Worm (Caenorhabditis elegans) whole organism, L2 larva: ENCODE data around the gene ncl-1.

Experiments used
- C34F6.9 ChIP-seq: fragments of 150-350 bp; optimal IDR thresholded peaks from 2 replicates; lab custom pipeline; 2014; ENCODE audit warnings: missing biosample characterization, missing genetic modification characterization
- F13H6.1 ChIP-seq: sonication (generic microtip); optimal IDR thresholded peaks from 2 replicates; lab custom pipeline; 2016; ENCODE audit warnings: missing genetic modification characterization, missing compliant biosample characterization
- alr-1 ChIP-seq: fragments of 150-350 bp; optimal IDR thresholded peaks from 2 replicates; lab custom pipeline; 2014; ENCODE audit warnings: missing biosample characterization, missing genetic modification characterization
- aly-2 ChIP-seq: fragments of 150-350 bp; optimal IDR thresholded peaks from 2 replicates; lab custom pipeline; 2014; ENCODE audit warnings: missing biosample characterization, missing genetic modification characterization
- blmp-1 ChIP-seq: sonication (generic microtip); optimal IDR thresholded peaks from 2 replicates; lab custom pipeline; 2017; ENCODE audit warnings: missing genetic modification characterization, mild to moderate bottlenecking, missing compliant biosample characterization, antibody characterized with exemption, moderate library complexity; ENCODE audit not compliant: insufficient read depth
- ceh-16 ChIP-seq: fragments of 150-350 bp; optimal IDR thresholded peaks from 2 replicates; lab custom pipeline; 2014; ENCODE audit warnings: missing biosample characterization, missing genetic modification characterization
- ceh-82 ChIP-seq: fragments of 150-350 bp; optimal IDR thresholded peaks from 2 replicates; lab custom pipeline; 2014; ENCODE audit warnings: missing biosample characterization, missing genetic modification characterization
- crh-2 ChIP-seq: sonication (generic microtip); optimal IDR thresholded peaks from 2 replicates; lab custom pipeline; 2017; ENCODE audit warnings: missing biosample characterization, missing genetic modification characterization
- dmd-4 ChIP-seq: sonication (generic microtip); optimal IDR thresholded peaks from 2 replicates; lab custom pipeline; 2017; ENCODE audit warnings: missing biosample characterization, missing genetic modification characterization
- elt-1 ChIP-seq: fragments of 150-350 bp; optimal IDR thresholded peaks from 2 replicates; lab custom pipeline; 2014; ENCODE audit warnings: missing biosample characterization, missing genetic modification characterization
- elt-3 ChIP-seq: sonication (generic microtip); optimal IDR thresholded peaks from 2 replicates; lab custom pipeline; 2017; ENCODE audit warnings: missing biosample characterization, missing genetic modification characterization
- fos-1 ChIP-seq: fragments of 150-350 bp; optimal IDR thresholded peaks from 2 replicates; lab custom pipeline; 2014; ENCODE audit warnings: missing biosample characterization, missing genetic modification characterization
- gmeb-1 ChIP-seq: fragments of 150-350 bp; optimal IDR thresholded peaks from 2 replicates; lab custom pipeline; 2014; ENCODE audit warnings: missing biosample characterization, missing genetic modification characterization
- lin-11 ChIP-seq: fragments of 150-350 bp; sonication (generic microtip); optimal IDR thresholded peaks from 2 replicates; lab custom pipeline; 2014; ENCODE audit warnings: missing biosample characterization, missing genetic modification characterization, inconsistent platforms, mixed read lengths
- lin-13 ChIP-seq: fragments of 150-350 bp; optimal IDR thresholded peaks from 2 replicates; lab custom pipeline; 2014; ENCODE audit warnings: missing biosample characterization, missing genetic modification reagents, missing genetic modification characterization
- lsy-2 ChIP-seq, 2 experiments: fragments of 150-350 bp in 1 of 2; sonication (generic microtip) in 1 of 2; optimal IDR thresholded peaks; 2 replicates each; lab custom pipeline; 2014 to 2017; ENCODE audit warnings: missing biosample characterization in 2 of 2, missing genetic modification characterization in 2 of 2
- mab-5 ChIP-seq: fragments of 150-350 bp; optimal IDR thresholded peaks from 2 replicates; lab custom pipeline; 2014; ENCODE audit warnings: missing biosample characterization, missing genetic modification characterization
- mdl-1 ChIP-seq, 2 experiments: fragments of 150-350 bp in 1 of 2; sonication (generic microtip) in 1 of 2; optimal IDR thresholded peaks; 2 replicates each; lab custom pipeline; 2017; ENCODE audit warnings: missing biosample characterization in 2 of 2, missing genetic modification characterization in 2 of 2
- nhr-12 ChIP-seq: fragments of 150-350 bp; optimal IDR thresholded peaks from 2 replicates; lab custom pipeline; 2014; ENCODE audit warnings: missing biosample characterization, missing genetic modification characterization
- nhr-129 ChIP-seq: fragments of 150-350 bp; optimal IDR thresholded peaks from 2 replicates; lab custom pipeline; 2014; ENCODE audit warnings: missing biosample characterization, missing genetic modification characterization
- nhr-21 ChIP-seq: fragments of 150-350 bp; optimal IDR thresholded peaks from 2 replicates; lab custom pipeline; 2014; ENCODE audit warnings: missing biosample characterization, missing genetic modification characterization
- nhr-23 ChIP-seq: fragments of 150-350 bp; optimal IDR thresholded peaks from 2 replicates; lab custom pipeline; 2014; ENCODE audit warnings: missing biosample characterization, missing genetic modification reagents, missing genetic modification characterization
- nhr-25 ChIP-seq: fragments of 150-350 bp; sonication (generic microtip); optimal IDR thresholded peaks from 3 replicates; lab custom pipeline; 2014; ENCODE audit warnings: missing biosample characterization, missing genetic modification characterization
- nhr-6 ChIP-seq: fragments of 150-350 bp; optimal IDR thresholded peaks from 2 replicates; lab custom pipeline; 2014; ENCODE audit warnings: missing biosample characterization, missing genetic modification characterization
- peb-1 ChIP-seq: fragments of 150-350 bp; optimal IDR thresholded peaks from 2 replicates; lab custom pipeline; 2014; ENCODE audit warnings: missing biosample characterization, missing genetic modification characterization
- sem-4 ChIP-seq: fragments of 150-350 bp; optimal IDR thresholded peaks from 2 replicates; lab custom pipeline; 2014; ENCODE audit warnings: missing biosample characterization, missing genetic modification reagents, missing genetic modification characterization
- skn-1 ChIP-seq: sonication (generic microtip); optimal IDR thresholded peaks from 2 replicates; lab custom pipeline; 2017; ENCODE audit warnings: missing biosample characterization, missing genetic modification characterization
- sma-3 ChIP-seq: sonication (generic microtip); optimal IDR thresholded peaks from 2 replicates; lab custom pipeline; 2016; ENCODE audit warnings: missing genetic modification reagents, missing genetic modification characterization, missing compliant biosample characterization
- sma-9 ChIP-seq, 2 experiments: fragments of 150-350 bp in 1 of 2; sonication (generic microtip) in 1 of 2; optimal IDR thresholded peaks; 2 replicates each; lab custom pipeline; 2014 to 2016; ENCODE audit warnings: missing genetic modification characterization in 2 of 2, mild to moderate bottlenecking in 1 of 2, missing biosample characterization in 1 of 2, missing compliant biosample characterization in 1 of 2, missing genetic modification reagents in 1 of 2, moderate library complexity in 1 of 2
- unc-55 ChIP-seq: fragments of 150-350 bp; sonication (generic microtip); optimal IDR thresholded peaks from 3 replicates; lab custom pipeline; 2014; ENCODE audit warnings: missing biosample characterization, missing genetic modification reagents, missing genetic modification characterization
- unc-62 ChIP-seq: fragments of 150-350 bp; optimal IDR thresholded peaks from 2 replicates; lab custom pipeline; 2014; ENCODE audit warnings: missing biosample characterization, missing genetic modification reagents, missing genetic modification characterization
- zag-1 ChIP-seq: fragments of 150-350 bp; optimal IDR thresholded peaks from 2 replicates; lab custom pipeline; 2014; ENCODE audit warnings: missing biosample characterization, missing genetic modification characterization
- ztf-1 ChIP-seq: fragments of 200-800 bp; sonication (Bioruptor generic); conservative IDR thresholded peaks from 2 replicates; pipeline ENCODE4 v1.3.6; 2022; ENCODE audit warnings: missing genetic modification characterization, missing compliant biosample characterization
- ztf-4 ChIP-seq: fragments of 150-350 bp; optimal IDR thresholded peaks from 2 replicates; lab custom pipeline; 2014; ENCODE audit warnings: missing biosample characterization, missing genetic modification characterization

Gene ncl-1

DNA sequence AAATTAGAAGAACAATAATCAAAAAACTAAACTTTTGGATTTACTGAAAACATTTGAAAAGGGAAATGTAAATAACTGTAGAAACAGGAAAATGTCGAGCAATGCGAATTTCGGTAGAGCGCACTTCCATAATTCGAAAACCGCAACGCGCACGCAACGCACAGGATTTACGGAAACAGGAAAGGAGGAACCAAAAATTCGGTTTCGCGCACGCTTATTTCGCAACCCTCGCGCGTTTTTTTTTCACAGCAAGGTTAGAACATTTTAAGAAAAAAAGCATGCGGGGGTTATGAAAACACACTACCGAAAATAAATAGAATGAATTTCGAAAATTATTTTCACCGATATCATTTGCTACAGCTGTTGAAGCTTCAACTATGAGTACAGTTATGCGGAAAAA lies 8.0 kb upstream of the ncl-1 start:
- peak; percentile 14 for TF ChIP-seq unc-55
- TF ChIP-seq F13H6.1 (tag; lab: Kevin White, UChicago): no peak

ce11 chrIII:7711908-7712359 lies 7.6 kb upstream of the ncl-1 start, which contains the start of gene C03B8.3:
Gene C03B8.3, plus strand, starts transcription at chrIII:7712309.
- peak in 1 of 2 experiments; percentile 37 for TF ChIP-seq lsy-2 (tag; optimal IDR thresholded peaks at IDR 0.05; lab: Kevin White, UChicago)
- no peak for TF ChIP-seq elt-1
- TF ChIP-seq skn-1 (tag; lab: Kevin White, UChicago): no peak
- no peak for TF ChIP-seq mab-5
- no peak for TF ChIP-seq nhr-23 (tag; lab: Kevin White, UChicago)
- no peak for TF ChIP-seq ztf-4 (tag; lab: Kevin White, UChicago)
- peak; percentile 47 for TF ChIP-seq unc-55
- no peak for TF ChIP-seq ztf-1 (GFP tag; lab: Robert Waterston, UW)
- TF ChIP-seq lin-13 (GFP tag; lab: Kevin White, UChicago): peak; percentile 69

ce11 chrIII:7716550-7716949 lies 3.0 kb upstream of the ncl-1 start:
- no peak for TF ChIP-seq crh-2 (tag; lab: Kevin White, UChicago)
- no peak for TF ChIP-seq nhr-6
- TF ChIP-seq ztf-4 (tag; lab: Kevin White, UChicago): no peak
- TF ChIP-seq peb-1: no peak
- no peak for TF ChIP-seq unc-62 (GFP tag; lab: Kevin White, UChicago)
- no peak for TF ChIP-seq ceh-16 (tag; lab: Kevin White, UChicago)

ce11 chrIII:7718318-7718717 lies 1.2 kb upstream of the ncl-1 start:
- TF ChIP-seq dmd-4 (no peak), lsy-2 (tag; optimal IDR thresholded peaks at IDR 0.05; lab: Kevin White, UChicago) (peak in 1 of 2 experiments; percentile 74), sem-4 (peak; percentile 65), nhr-25 (peak; percentile 54), blmp-1 (tag; lab: Kevin White, UChicago) (peak; percentile 43), zag-1 (no peak), nhr-12 (no peak), alr-1 (tag; lab: Kevin White, UChicago) (no peak), lin-13 (GFP tag; lab: Kevin White, UChicago) (peak; percentile 91), crh-2 (tag; lab: Kevin White, UChicago) (peak; percentile 92), nhr-21 (peak; percentile 66), sma-9 (GFP tag; optimal IDR thresholded peaks at IDR 0.05; lab: Kevin White, UChicago) (peak; percentile 70), sma-9 (tag; optimal IDR thresholded peaks at IDR 0.05; lab: Kevin White, UChicago) (no peak), elt-3 (tag; lab: Kevin White, UChicago) (no peak), sma-3 (GFP tag; lab: Kevin White, UChicago) (peak; percentile 76), ztf-4 (tag; lab: Kevin White, UChicago) (peak; percentile 45), aly-2 (tag; lab: Kevin White, UChicago) (no peak), nhr-129 (tag; lab: Kevin White, UChicago) (peak; percentile 92), ceh-82 (no peak), C34F6.9 (tag; lab: Kevin White, UChicago) (peak; percentile 73), nhr-23 (tag; lab: Kevin White, UChicago) (no peak), mdl-1 (tag; optimal IDR thresholded peaks at IDR 0.05; lab: Kevin White, UChicago) (peak in 1 of 2 experiments; percentile 49), F13H6.1 (tag; lab: Kevin White, UChicago) (peak; percentile 85), gmeb-1 (peak; percentile 61), nhr-6 (peak; percentile 48), fos-1 (tag; lab: Kevin White, UChicago) (peak; percentile 94)
- TF ChIP-seq, all 48 proteins: peak for 17

DNA sequence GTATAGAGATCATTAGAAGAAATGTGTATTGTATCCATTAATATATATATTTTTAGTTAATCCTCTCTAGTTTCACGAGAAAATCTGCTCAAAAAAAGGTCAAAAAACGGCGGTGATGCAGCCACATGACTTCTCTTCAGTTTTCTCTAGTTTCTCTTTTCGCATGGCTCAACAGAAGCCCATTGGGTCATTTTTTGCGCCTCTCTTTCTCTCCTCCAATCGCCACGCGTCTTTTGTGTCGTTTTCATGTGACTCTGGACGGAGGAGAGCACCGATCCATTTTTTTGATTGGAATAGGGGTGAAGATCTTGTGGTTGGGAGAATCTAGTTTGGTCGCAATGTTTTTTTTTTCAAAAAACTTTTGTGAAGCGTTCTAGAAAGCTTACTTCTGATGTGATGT lies 1.3 kb downstream of the ncl-1 start:
- TF ChIP-seq mdl-1 (tag; optimal IDR thresholded peaks at IDR 0.05; lab: Kevin White, UChicago): peak in 1 of 2 experiments; percentile 68
- TF ChIP-seq crh-2 (tag; lab: Kevin White, UChicago): peak; percentile 89
- TF ChIP-seq C34F6.9 (tag; lab: Kevin White, UChicago): peak; percentile 87
- TF ChIP-seq nhr-129 (tag; lab: Kevin White, UChicago): peak; percentile 88
- peak; percentile 67 for TF ChIP-seq zag-1
- no peak for TF ChIP-seq aly-2 (tag; lab: Kevin White, UChicago)
- TF ChIP-seq sma-9 (GFP tag; optimal IDR thresholded peaks at IDR 0.05; lab: Kevin White, UChicago): peak; percentile 63
- no peak for TF ChIP-seq sma-9 (tag; optimal IDR thresholded peaks at IDR 0.05; lab: Kevin White, UChicago)
- TF ChIP-seq lin-11 (tag; lab: Kevin White, UChicago): no peak
- TF ChIP-seq sem-4: peak; percentile 26
- TF ChIP-seq unc-55: peak; percentile 22
- no peak for TF ChIP-seq nhr-12
- TF ChIP-seq F13H6.1 (tag; lab: Kevin White, UChicago): peak; percentile 40
- TF ChIP-seq ztf-4 (tag; lab: Kevin White, UChicago): peak; percentile 8
- TF ChIP-seq lsy-2 (tag; optimal IDR thresholded peaks at IDR 0.05; lab: Kevin White, UChicago): peak in 1 of 2 experiments; percentile 77
- TF ChIP-seq nhr-21: no peak
- peak; percentile 30 for TF ChIP-seq lin-13 (GFP tag; lab: Kevin White, UChicago)
